Fruit fly (Drosophila melanogaster): Measurements from ENCODE around the gene mRpL12.

DNA sequence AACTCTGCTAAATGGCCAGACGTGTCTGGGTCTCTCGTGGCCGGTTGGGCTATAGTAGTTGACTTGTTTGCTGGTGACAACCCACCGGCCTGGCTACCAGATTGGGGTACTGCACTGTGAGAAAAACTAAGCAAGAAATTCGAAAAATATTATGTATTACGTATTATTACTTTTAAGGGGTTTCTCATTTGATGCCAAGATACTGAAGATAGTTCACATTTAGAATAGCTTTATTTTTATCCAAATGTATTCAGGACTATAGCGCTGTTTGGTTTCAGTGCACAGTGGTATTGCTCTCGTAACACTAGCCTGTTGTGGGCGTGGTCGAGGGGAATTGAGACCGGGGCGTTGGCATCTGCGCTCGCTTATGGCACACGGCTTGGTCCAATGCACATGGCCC lies 35.9 kb upstream of the mRpL12 start:
- TF ChIP-seq CG8478 (optimal IDR thresholded peaks at IDR 0.05) (no peak), CTCF (optimal IDR thresholded peaks at IDR 0.05) (no peak)

All from S2 (cell line).